Fruit fly (Drosophila melanogaster): ENCODE data around the gene Chc.

dm6 chrX:15809255-15809654 lies 26.0 kb downstream of the Chc start, which contains the start of gene CG8509:
- TF ChIP-seq CG8478 (optimal IDR thresholded peaks at IDR 0.05) (no peak), CTCF (optimal IDR thresholded peaks at IDR 0.05) (no peak)

Measured in S2 (cell line).